Fruit fly (Drosophila melanogaster): ENCODE results near the gene Lgr4.
A peak's percentile ranks its signal among the peaks of the same experiment; 100 is the strongest.

Lgr4 gene

DNA sequence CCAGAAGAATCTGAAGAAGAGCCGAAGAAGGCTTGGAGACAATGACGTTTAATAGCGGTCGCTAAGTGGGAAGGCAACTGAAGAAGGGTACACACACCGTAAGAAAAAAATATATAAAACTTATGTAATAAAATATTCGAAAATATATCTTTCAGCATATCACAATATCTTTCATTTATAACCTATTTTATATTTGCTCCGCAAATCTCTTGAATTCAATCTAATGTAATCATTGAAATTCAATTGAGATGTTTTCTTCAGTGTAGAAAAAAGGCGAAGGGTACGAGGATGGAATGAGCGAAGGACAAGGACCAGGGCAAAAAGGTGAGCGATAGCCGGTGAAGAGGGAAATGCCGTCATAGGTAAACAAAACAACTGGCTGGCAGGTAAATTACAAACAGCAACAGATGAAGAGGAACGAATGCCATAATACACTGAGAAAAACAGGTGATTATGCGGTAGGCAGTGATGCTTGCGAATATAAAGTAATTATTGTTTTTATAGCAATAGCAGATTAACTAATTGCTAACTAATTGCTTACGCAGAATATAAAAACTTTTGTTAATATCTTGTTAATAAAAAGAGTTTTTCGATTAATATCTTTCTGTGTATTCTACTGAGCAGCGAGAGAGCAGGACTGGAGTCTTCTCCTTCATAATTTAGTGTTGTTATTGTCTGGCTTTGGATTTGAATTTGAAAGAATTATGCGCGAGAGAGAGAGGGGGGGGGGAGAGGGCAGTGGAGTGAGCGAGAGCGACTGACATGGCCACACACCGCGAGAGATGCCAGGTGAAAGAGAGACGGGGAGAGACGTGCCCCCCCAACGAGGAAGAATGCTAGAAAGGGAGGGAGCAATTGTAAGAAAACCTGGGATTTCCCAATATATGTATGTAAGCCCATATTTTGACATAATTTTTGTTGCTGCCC, 45.1 kb upstream of the Lgr4 start (continued):
- peak; percentile 74 for TF ChIP-seq maf-S (GFP tag; optimal IDR thresholded peaks at IDR 0.05)
- peak; percentile 84 for TF ChIP-seq Blimp-1 (GFP tag; optimal IDR thresholded peaks at IDR 0.05)
- no peak for TF ChIP-seq BEAF-32 (GFP tag; optimal IDR thresholded peaks at IDR 0.05)
- TF ChIP-seq tio (GFP tag; optimal IDR thresholded peaks at IDR 0.05), result peak; percentile 81
- TF ChIP-seq mam (GFP tag; optimal IDR thresholded peaks at IDR 0.05), result peak; percentile 79
- peak; percentile 90 for TF ChIP-seq dan (GFP tag; IDR thresholded peaks at IDR 0.05)
- TF ChIP-seq crp (GFP tag; optimal IDR thresholded peaks at IDR 0.05), result peak in 1 of 2 experiments; percentile 29
- peak; percentile 66 for TF ChIP-seq da (GFP tag; optimal IDR thresholded peaks at IDR 0.05)
- TF ChIP-seq CG14965 (GFP tag; optimal IDR thresholded peaks at IDR 0.05; ENCODE audit: borderline replicate concordance), result peak; percentile 55
- peak; percentile 0 for TF ChIP-seq grn (GFP tag; optimal IDR thresholded peaks at IDR 0.05)
- TF ChIP-seq B-H1 (GFP tag; IDR thresholded peaks at IDR 0.05), result peak; percentile 69
- TF ChIP-seq CG1024 (GFP tag; IDR thresholded peaks at IDR 0.05), result peak; percentile 81
- TF ChIP-seq her (GFP tag; optimal IDR thresholded peaks at IDR 0.05), result peak; percentile 23
- TF ChIP-seq dysf (GFP tag; IDR thresholded peaks at IDR 0.05), result peak; percentile 74; the same call in 2 of the 3 replicates
- TF ChIP-seq rib (GFP tag; IDR thresholded peaks at IDR 0.05), result 0 out of 2 replicates have a peak, but pooled peaks have one; percentile 23
- peak; percentile 62; the same call in 2 of the 3 replicates for TF ChIP-seq Aef1 (GFP tag; IDR thresholded peaks at IDR 0.05)
- peak; percentile 89 for TF ChIP-seq CG7839 (tag; optimal IDR thresholded peaks at IDR 0.05)
- TF ChIP-seq hkb (optimal IDR thresholded peaks at IDR 0.05), result no peak
- peak; percentile 84 for TF ChIP-seq hkb (GFP tag; IDR thresholded peaks at IDR 0.05)
- TF ChIP-seq CG32532 (GFP tag; IDR thresholded peaks at IDR 0.05), result peak; percentile 75
- peak; percentile 88 for TF ChIP-seq lilli (GFP tag; optimal IDR thresholded peaks at IDR 0.05)
- TF ChIP-seq CG8089 (GFP tag; optimal IDR thresholded peaks at IDR 0.05), result peak; percentile 73
- no peak; the same call in 1 of the 3 replicates for TF ChIP-seq Optix (GFP tag; IDR thresholded peaks at IDR 0.05)
- TF ChIP-seq bsh (GFP tag; optimal IDR thresholded peaks at IDR 0.05), result peak; percentile 35 to 84
- TF ChIP-seq chif (GFP tag; optimal IDR thresholded peaks at IDR 0.05), result peak; percentile 82 to 92
- TF ChIP-seq NfI (GFP tag; optimal IDR thresholded peaks at IDR 0.05), result peak; percentile 54
- TF ChIP-seq CG9609 (GFP tag; optimal IDR thresholded peaks at IDR 0.05), result peak; percentile 53
- peak; percentile 49 for TF ChIP-seq CG4328 (GFP tag; optimal IDR thresholded peaks at IDR 0.05)
- peak; percentile 43 for TF ChIP-seq kah (GFP tag; optimal IDR thresholded peaks at IDR 0.05)
- no peak for TF ChIP-seq CkIIα-i1 (GFP tag; IDR thresholded peaks at IDR 0.05)
- peak; percentile 61 for TF ChIP-seq Gsc (GFP tag; IDR thresholded peaks at IDR 0.05)
- TF ChIP-seq ci (GFP tag; IDR thresholded peaks at IDR 0.05), result peak; percentile 85
- TF ChIP-seq CG11247 (GFP tag; IDR thresholded peaks at IDR 0.05), result peak; percentile 78
- peak; percentile 91 for TF ChIP-seq gsb-n (tag; optimal IDR thresholded peaks at IDR 0.05)
- TF ChIP-seq CG2199 (GFP tag; IDR thresholded peaks at IDR 0.05), result 0 out of 3 replicates have a peak, but pooled peaks have one; percentile 44
- peak; percentile 69 for TF ChIP-seq Gug (GFP tag; IDR thresholded peaks at IDR 0.05)
- peak; percentile 48 for TF ChIP-seq CG6654 (GFP tag; optimal IDR thresholded peaks at IDR 0.05)
- peak; percentile 46 for TF ChIP-seq Hand (GFP tag; optimal IDR thresholded peaks at IDR 0.05)
- peak; percentile 44 for TF ChIP-seq eyg (GFP tag; optimal IDR thresholded peaks at IDR 0.05)
- TF ChIP-seq salm (tag; optimal IDR thresholded peaks at IDR 0.05), result peak; percentile 68
- TF ChIP-seq NC2β (GFP tag; optimal IDR thresholded peaks at IDR 0.05), result peak; percentile 76
- peak; percentile 55 for TF ChIP-seq CrebB (tag; optimal IDR thresholded peaks at IDR 0.05)
- TF ChIP-seq lmd (GFP tag; IDR thresholded peaks at IDR 0.05), result peak; percentile 75
- TF ChIP-seq CG2120 (GFP tag; optimal IDR thresholded peaks at IDR 0.05), result peak; percentile 74
- TF ChIP-seq Atf-2 (GFP tag; optimal IDR thresholded peaks at IDR 0.05), result peak; percentile 87
- peak; percentile 79 for TF ChIP-seq CG1603 (tag; optimal IDR thresholded peaks at IDR 0.05)
- no peak for TF ChIP-seq CG34376 (GFP tag; optimal IDR thresholded peaks at IDR 0.05)
- TF ChIP-seq CG11696 (GFP tag; IDR thresholded peaks at IDR 0.05), result peak; percentile 55; the same call in 1 of the 2 replicates
- TF ChIP-seq CG17829 (tag; optimal IDR thresholded peaks at IDR 0.05), result peak; percentile 91

Data from whole organism, embryonic.